Worm (Caenorhabditis elegans): Measurements from ENCODE around the gene Y58A7A.4.

Y58A7A.4 gene

ce11 chrV:5126793-5127192, 42.0 kb upstream of the Y58A7A.4 start, which contains the start of gene F14F9.5:
TSS of gene F14F9.5 (plus strand) at chrV:5127093.
- TF ChIP-seq blmp-1 (tag; optimal IDR thresholded peaks at IDR 0.05) (no peak), nhr-12 (tag; optimal IDR thresholded peaks at IDR 0.05) (no peak), flh-1 (GFP tag; optimal IDR thresholded peaks at IDR 0.05) (no peak), sem-2 (GFP tag; optimal IDR thresholded peaks at IDR 0.05) (no peak), ceh-43 (GFP tag; optimal IDR thresholded peaks at IDR 0.05) (no peak)

DNA sequence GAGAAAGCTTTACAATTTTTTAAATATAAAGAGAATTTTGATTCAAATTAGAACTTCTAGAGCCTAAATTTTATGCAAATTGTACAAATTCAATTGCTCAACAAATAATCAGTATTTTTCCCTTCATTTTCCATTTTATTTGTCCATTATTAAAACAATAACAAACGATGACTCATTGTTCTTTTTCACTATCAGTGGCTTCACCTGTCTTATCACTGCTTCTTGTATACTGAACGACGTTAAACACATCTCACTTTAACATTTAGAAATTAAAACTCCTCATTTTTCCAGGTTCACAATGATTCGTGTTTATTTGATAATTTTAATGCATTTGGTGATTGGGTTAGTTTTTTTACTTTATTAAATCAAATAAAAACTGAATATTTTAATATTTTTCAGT, 34.9 kb upstream of the Y58A7A.4 start, which contains the start of gene sid-1:
Gene sid-1, plus strand, starts transcription at position 292 of the 400 bp plus-strand sequence.
- TF ChIP-seq nhr-2 (tag; optimal IDR thresholded peaks at IDR 0.05) (no peak), tbx-8 (GFP tag; optimal IDR thresholded peaks at IDR 0.05) (no peak), drap-1 (GFP tag; optimal IDR thresholded peaks at IDR 0.05) (no peak), mab-5 (tag; optimal IDR thresholded peaks at IDR 0.05) (no peak), pha-4 (tag; optimal IDR thresholded peaks at IDR 0.05) (no peak), cnd-1 (tag; optimal IDR thresholded peaks at IDR 0.05) (no peak), unc-39 (tag; optimal IDR thresholded peaks at IDR 0.05) (no peak), blmp-1 (tag; optimal IDR thresholded peaks at IDR 0.05) (no peak), lsy-2 (tag; optimal IDR thresholded peaks at IDR 0.05) (no peak), nhr-12 (tag; optimal IDR thresholded peaks at IDR 0.05) (no peak), nhr-237 (tag; optimal IDR thresholded peaks at IDR 0.05) (no peak), sem-2 (GFP tag; optimal IDR thresholded peaks at IDR 0.05) (no peak), bed-3 (GFP tag; optimal IDR thresholded peaks at IDR 0.05) (no peak), ham-2 (GFP tag; optimal IDR thresholded peaks at IDR 0.05) (no peak)

- TF ChIP-seq elt-1 (tag; optimal IDR thresholded peaks at IDR 0.05; ENCODE audit: borderline replicate concordance, insufficient read depth) (no peak), cnd-1 (tag; optimal IDR thresholded peaks at IDR 0.05) (no peak), unc-39 (tag; optimal IDR thresholded peaks at IDR 0.05) (no peak), lin-32 (GFP tag; optimal IDR thresholded peaks at IDR 0.05) (no peak), nhr-237 (tag; optimal IDR thresholded peaks at IDR 0.05) (no peak), ces-1 (GFP tag; optimal IDR thresholded peaks at IDR 0.05) (no peak), elt-3 (tag; optimal IDR thresholded peaks at IDR 0.05) (no peak), unc-120 (tag; optimal IDR thresholded peaks at IDR 0.05; ENCODE audit: poor library complexity, severe bottlenecking) (no peak), unc-62 (GFP tag; optimal IDR thresholded peaks at IDR 0.05) (no peak), nhr-76 (tag; optimal IDR thresholded peaks at IDR 0.05) (no peak), ham-2 (GFP tag; optimal IDR thresholded peaks at IDR 0.05) (no peak), sem-2 (GFP tag; optimal IDR thresholded peaks at IDR 0.05) (no peak)
These were observed 34.3 kb upstream of the Y58A7A.4 start, which contains the start of gene C04F5.9 for ce11 chrV:5119109-5119508. TSS of gene C04F5.9 (minus strand) at chrV:5119209.

ce11 chrV:5113654-5114053, 28.8 kb upstream of the Y58A7A.4 start, which contains the start of gene C04F5.8:
TSS of gene C04F5.8 (minus strand) at chrV:5113754.
- TF ChIP-seq unc-62 (GFP tag; optimal IDR thresholded peaks at IDR 0.05) (no peak), ces-1 (GFP tag; optimal IDR thresholded peaks at IDR 0.05) (no peak), unc-120 (tag; optimal IDR thresholded peaks at IDR 0.05; ENCODE audit: poor library complexity, severe bottlenecking) (no peak), ham-2 (GFP tag; optimal IDR thresholded peaks at IDR 0.05) (no peak), elt-3 (tag; optimal IDR thresholded peaks at IDR 0.05) (no peak), sem-2 (GFP tag; optimal IDR thresholded peaks at IDR 0.05) (no peak), elt-1 (tag; optimal IDR thresholded peaks at IDR 0.05; ENCODE audit: borderline replicate concordance, insufficient read depth) (no peak), nhr-2 (tag; optimal IDR thresholded peaks at IDR 0.05) (no peak), snpc-4 (tag; optimal IDR thresholded peaks at IDR 0.05) (no peak), lin-32 (GFP tag; optimal IDR thresholded peaks at IDR 0.05) (no peak), nhr-237 (tag; optimal IDR thresholded peaks at IDR 0.05) (no peak), bed-3 (GFP tag; optimal IDR thresholded peaks at IDR 0.05) (no peak), lsy-2 (tag; optimal IDR thresholded peaks at IDR 0.05) (no peak), nhr-12 (tag; optimal IDR thresholded peaks at IDR 0.05) (no peak), mab-5 (tag; optimal IDR thresholded peaks at IDR 0.05) (no peak), lin-13 (tag; optimal IDR thresholded peaks at IDR 0.05) (no peak)

DNA sequence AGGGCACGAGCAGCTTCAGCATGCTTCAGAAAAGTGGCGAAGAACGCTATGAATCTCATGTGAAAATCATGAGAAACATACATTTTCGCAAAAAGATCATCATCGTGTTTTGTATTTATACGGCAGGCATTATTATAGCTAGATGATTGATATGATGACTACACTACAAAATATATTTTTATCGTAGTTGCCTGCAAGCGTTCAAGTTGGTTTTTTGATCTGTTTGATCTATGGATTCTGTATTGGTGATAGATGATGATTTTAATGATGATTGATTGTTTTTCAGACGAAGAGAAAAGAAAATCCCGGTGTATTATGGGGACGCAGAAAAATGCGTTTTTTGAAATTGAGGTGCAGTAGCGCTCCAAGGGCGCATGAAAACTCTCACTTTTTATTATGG, 25.9 kb upstream of the Y58A7A.4 start, which contains the start of gene ugt-63:
Gene ugt-63, minus strand, starts transcription at position 89 of the 400 bp plus-strand sequence.
- TF ChIP-seq zip-8 (tag; optimal IDR thresholded peaks at IDR 0.05) (no peak), snpc-4 (tag; optimal IDR thresholded peaks at IDR 0.05) (no peak), mep-1 (tag; optimal IDR thresholded peaks at IDR 0.05) (no peak), sptf-1 (tag; optimal IDR thresholded peaks at IDR 0.05) (no peak), cnd-1 (tag; optimal IDR thresholded peaks at IDR 0.05) (no peak), M03D4.4 (tag; optimal IDR thresholded peaks at IDR 0.05) (no peak), tbx-8 (GFP tag; optimal IDR thresholded peaks at IDR 0.05) (no peak), ceh-39 (tag; optimal IDR thresholded peaks at IDR 0.05) (no peak), unc-62 (GFP tag; optimal IDR thresholded peaks at IDR 0.05) (no peak), lsy-2 (tag; optimal IDR thresholded peaks at IDR 0.05) (no peak), nhr-76 (tag; optimal IDR thresholded peaks at IDR 0.05) (no peak), bed-3 (GFP tag; optimal IDR thresholded peaks at IDR 0.05) (no peak), unc-39 (tag; optimal IDR thresholded peaks at IDR 0.05) (no peak), blmp-1 (tag; optimal IDR thresholded peaks at IDR 0.05) (no peak), elt-3 (tag; optimal IDR thresholded peaks at IDR 0.05) (no peak), nhr-28 (tag; optimal IDR thresholded peaks at IDR 0.05) (no peak), unc-120 (tag; optimal IDR thresholded peaks at IDR 0.05; ENCODE audit: poor library complexity, severe bottlenecking) (no peak)
